Worm (Caenorhabditis elegans) whole organism, L4/young adult: ENCODE results near the gene col-154.

ENCODE experiments used
- W03F9.2 ChIP-seq: fragments of 150-350 bp; optimal IDR thresholded peaks from 2 replicates; lab custom pipeline; 2014; ENCODE audit warnings: missing biosample characterization, missing genetic modification characterization
- dao-5 ChIP-seq: sonication (generic microtip); optimal IDR thresholded peaks from 2 replicates; lab custom pipeline; 2016; ENCODE audit warnings: missing genotype, missing genetic modification characterization, moderate library complexity, missing compliant biosample characterization
- him-1 ChIP-seq: sonication (generic microtip); optimal IDR thresholded peaks from 2 replicates; lab custom pipeline; 2016; ENCODE audit warnings: missing genotype, missing genetic modification reagents, missing genetic modification characterization, missing compliant biosample characterization

- TF ChIP-seq him-1 (no peak), W03F9.2 (no peak), dao-5 (no peak)
Measured at ce11 chrV:11407251-11407650, 22.1 kb downstream of the col-154 start, which contains the start of gene K03B8.6.
